Worm (Caenorhabditis elegans): ENCODE measurements around the gene tsp-21.

- TF ChIP-seq nhr-76 (tag; optimal IDR thresholded peaks at IDR 0.05) (no peak), elt-1 (tag; optimal IDR thresholded peaks at IDR 0.05) (no peak), nfya-1 (tag; optimal IDR thresholded peaks at IDR 0.05; ENCODE audit: insufficient read depth) (no peak), hmg-11 (tag; optimal IDR thresholded peaks at IDR 0.05) (no peak)
Measured at ce11 chrX:9948528-9948927, 16.4 kb downstream of the tsp-21 start.
